Worm (Caenorhabditis elegans) whole organism, midembryonic: ENCODE data around the gene cct-1.

Experiments used
- T22C8.4 ChIP-seq: fragments of 200-800 bp; sonication (Bioruptor generic); IDR thresholded peaks from 2 replicates; pipeline ENCODE4 v1.3.6; 2022; ENCODE audit warnings: missing genetic modification characterization, missing compliant biosample characterization
- flt-1 ChIP-seq: fragments of 200-800 bp; sonication (Bioruptor generic); IDR thresholded peaks from 2 replicates; pipeline ENCODE4 v1.3.6; 2022; ENCODE audit warnings: missing genetic modification characterization, missing compliant biosample characterization
- klf-2 ChIP-seq: fragments of 200-800 bp; sonication (Bioruptor generic); conservative IDR thresholded peaks from 2 replicates; pipeline ENCODE4 v1.3.6; 2022; ENCODE audit warnings: missing genetic modification reagents, missing genetic modification characterization, missing compliant biosample characterization
- med-1 ChIP-seq: sonication (generic microtip); optimal IDR thresholded peaks from 2 replicates; lab custom pipeline; 2017; ENCODE audit warnings: missing genetic modification characterization, mild to moderate bottlenecking, missing compliant biosample characterization, antibody characterized with exemption, missing genetic modification reagents; ENCODE audit not compliant: insufficient read depth
- ref-1 ChIP-seq: fragments of 200-800 bp; sonication (Bioruptor generic); conservative IDR thresholded peaks from 2 replicates; pipeline ENCODE4 v1.3.6; 2022; ENCODE audit warnings: missing genetic modification reagents, missing genetic modification characterization, missing compliant biosample characterization
- tab-1 ChIP-seq: fragments of 200-800 bp; sonication (Bioruptor generic); IDR thresholded peaks from 2 replicates; pipeline ENCODE4 v1.3.6; 2022; ENCODE audit warnings: missing genetic modification characterization, missing compliant biosample characterization
- ztf-23 ChIP-seq: fragments of 200-800 bp; sonication (Bioruptor generic); IDR thresholded peaks from 2 replicates; pipeline ENCODE4 v1.3.6; 2022; ENCODE audit warnings: missing genetic modification reagents, missing genetic modification characterization, missing compliant biosample characterization
- ztf-29 ChIP-seq: fragments of 200-800 bp; sonication (Bioruptor generic); IDR thresholded peaks from 2 replicates; pipeline ENCODE4 v1.3.6; 2022; ENCODE audit warnings: missing genetic modification reagents, missing genetic modification characterization, missing compliant biosample characterization

DNA sequence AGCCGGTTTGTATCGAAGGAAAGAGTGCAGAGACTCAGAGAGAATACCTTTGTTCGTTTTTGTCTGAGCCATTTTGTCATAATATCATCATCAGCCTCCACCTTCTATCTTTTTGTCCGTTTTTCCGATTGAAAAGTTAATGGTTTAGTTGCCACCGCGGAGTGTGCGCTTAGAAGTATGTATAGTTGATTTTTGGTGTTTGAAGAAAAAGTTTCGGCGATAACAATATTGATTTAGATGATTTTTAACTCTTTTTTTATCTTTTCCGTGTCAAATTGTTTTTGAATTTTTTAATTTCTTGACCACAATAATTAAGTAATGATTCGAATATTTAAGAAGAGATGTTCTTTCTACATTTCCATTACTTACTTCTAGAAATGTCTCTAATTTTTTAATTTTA lies 20.4 kb downstream of the cct-1 start:
- TF ChIP-seq tab-1 (GFP tag; lab: Robert Waterston, UW) (no peak), ztf-29 (GFP tag; lab: Robert Waterston, UW) (no peak), flt-1 (no peak), ref-1 (GFP tag; lab: Robert Waterston, UW) (no peak), T22C8.4 (GFP tag; lab: Robert Waterston, UW) (no peak), ztf-23 (GFP tag; lab: Robert Waterston, UW) (no peak), med-1 (GFP tag; lab: Kevin White, UChicago) (no peak), klf-2 (GFP tag; lab: Robert Waterston, UW) (no peak)
